Worm (Caenorhabditis elegans): ENCODE data around the gene nspg-11.

Gene nspg-11

ce11 chrIV:9323989-9324506, at the start of gene nspg-11, which contains the start of gene F49C12.15:
Gene nspg-11, minus strand, starts transcription at chrIV:9324089.
Gene F49C12.15, plus strand, starts transcription at chrIV:9324456.
- TF ChIP-seq unc-62 (GFP tag; optimal IDR thresholded peaks at IDR 0.05) = no peak

- TF ChIP-seq unc-62 (GFP tag; optimal IDR thresholded peaks at IDR 0.05) = no peak
Measured at ce11 chrIV:9371126-9371525, 47.2 kb upstream of the nspg-11 start, which contains the start of gene fbxc-58. Gene fbxc-58, plus strand, starts transcription at chrIV:9371508.

ce11 chrIV:9367852-9368627, 44.2 kb upstream of the nspg-11 start:
- no peak for TF ChIP-seq unc-62 (GFP tag; optimal IDR thresholded peaks at IDR 0.05)

ce11 chrIV:9366411-9366810, 42.5 kb upstream of the nspg-11 start, which contains the start of gene pezo-1:
Gene pezo-1, minus strand, starts transcription at chrIV:9366511.
- no peak for TF ChIP-seq unc-62 (GFP tag; optimal IDR thresholded peaks at IDR 0.05)

ce11 chrIV:9353728-9354127, 29.8 kb upstream of the nspg-11 start:
- TF ChIP-seq unc-62 (GFP tag; optimal IDR thresholded peaks at IDR 0.05) = no peak

ce11 chrIV:9343102-9343599, 19.3 kb upstream of the nspg-11 start, which contains the start of gene pigc-1:
Gene pigc-1, minus strand, starts transcription at chrIV:9343152.
- no peak for TF ChIP-seq unc-62 (GFP tag; optimal IDR thresholded peaks at IDR 0.05)

- TF ChIP-seq unc-62 (GFP tag; optimal IDR thresholded peaks at IDR 0.05) = no peak
Measured at ce11 chrIV:9341591-9341990, 17.7 kb upstream of the nspg-11 start, which contains the start of gene vps-26. Gene vps-26, minus strand, starts transcription at chrIV:9341790.

- no peak for TF ChIP-seq unc-62 (GFP tag; optimal IDR thresholded peaks at IDR 0.05)
Measured at ce11 chrIV:9339205-9339604, 15.3 kb upstream of the nspg-11 start, which contains the start of gene T20D3.6. Gene T20D3.6, minus strand, starts transcription at chrIV:9339305.

- no peak for TF ChIP-seq unc-62 (GFP tag; optimal IDR thresholded peaks at IDR 0.05)
Measured at ce11 chrIV:9336538-9337090, 12.7 kb upstream of the nspg-11 start, which contains the start of gene T20D3.5. Gene T20D3.5, plus strand, starts transcription at chrIV:9337040.

ce11 chrIV:9335552-9336251, 11.8 kb upstream of the nspg-11 start, which contains the start of the genes coa-4 and T20D3.14:
Gene coa-4, minus strand, starts transcription at chrIV:9335602.
Gene T20D3.14, minus strand, starts transcription at chrIV:9335909.
- no peak for TF ChIP-seq unc-62 (GFP tag; optimal IDR thresholded peaks at IDR 0.05)

ce11 chrIV:9333007-9333406, 9.1 kb upstream of the nspg-11 start:
- no peak for TF ChIP-seq unc-62 (GFP tag; optimal IDR thresholded peaks at IDR 0.05)

ce11 chrIV:9330755-9331154, 6.9 kb upstream of the nspg-11 start, which contains the start of gene nspg-7.1:
Gene nspg-7.1, minus strand, starts transcription at chrIV:9330855.
- TF ChIP-seq unc-62 (GFP tag; optimal IDR thresholded peaks at IDR 0.05) = no peak

- TF ChIP-seq unc-62 (GFP tag; optimal IDR thresholded peaks at IDR 0.05) = no peak
Measured at ce11 chrIV:9327706-9328105, 3.8 kb upstream of the nspg-11 start, which contains the start of gene clec-183. Gene clec-183, plus strand, starts transcription at chrIV:9328006.

- TF ChIP-seq unc-62 (GFP tag; optimal IDR thresholded peaks at IDR 0.05) = no peak
Measured at ce11 chrIV:9322489-9322888, 1.4 kb downstream of the nspg-11 start.

ce11 chrIV:9321039-9321851, 2.6 kb downstream of the nspg-11 start, which contains the start of the genes F49C12.12 and vha-17:
Gene F49C12.12, minus strand, starts transcription at chrIV:9321089.
Gene vha-17, plus strand, starts transcription at chrIV:9321801.
- TF ChIP-seq unc-62 (GFP tag; optimal IDR thresholded peaks at IDR 0.05) = no peak
